Fruit fly (Drosophila melanogaster): ENCODE measurements around the gene CG5989.

The CG5989 gene

dm6 chr3L:8600752-8601433 lies 3.1 kb downstream of the CG5989 start, which contains the start of the genes Nelf-E and RpL14 (continued):
- peak; percentile 96 for TF ChIP-seq eyg (GFP tag; optimal IDR thresholded peaks at IDR 0.05)
- no peak for TF ChIP-seq hth (optimal IDR thresholded peaks at IDR 0.05)
- TF ChIP-seq CG6791 (GFP tag; IDR thresholded peaks at IDR 0.05; ENCODE audit: partially characterized antibody) = no peak
- no peak for TF ChIP-seq Sox100B (GFP tag; optimal IDR thresholded peaks at IDR 0.05)
- TF ChIP-seq onecut (GFP tag; IDR thresholded peaks at IDR 0.05) = peak; percentile 95
- TF ChIP-seq Dfd (GFP tag; optimal IDR thresholded peaks at IDR 0.05) = no peak
- TF ChIP-seq knrl (GFP tag; IDR thresholded peaks at IDR 0.05; ENCODE audit: partially characterized antibody) = peak; percentile 59; the same call in 2 of the 3 replicates
- TF ChIP-seq CG17361 (GFP tag; IDR thresholded peaks at IDR 0.05) = peak; percentile 12; the same call in 1 of the 3 replicates
- TF ChIP-seq CG18619 (GFP tag; optimal IDR thresholded peaks at IDR 0.05) = peak; percentile 96
- 0 out of 2 replicates have a peak, but pooled peaks have one; percentile 57 for TF ChIP-seq CG42726 (GFP tag; IDR thresholded peaks at IDR 0.05; ENCODE audit: partially characterized antibody)
- peak; percentile 98 for TF ChIP-seq Hmr (GFP tag; optimal IDR thresholded peaks at IDR 0.05)
- peak; percentile 93 for TF ChIP-seq slbo (GFP tag; IDR thresholded peaks at IDR 0.05)
- peak; percentile 88 for TF ChIP-seq Nf-YA (GFP tag; IDR thresholded peaks at IDR 0.05)
- TF ChIP-seq CG10147 (GFP tag; optimal IDR thresholded peaks at IDR 0.05) = no peak
- TF ChIP-seq luna (GFP tag; optimal IDR thresholded peaks at IDR 0.05) = peak; percentile 96
- no peak for TF ChIP-seq Gsc (GFP tag; IDR thresholded peaks at IDR 0.05)
- TF ChIP-seq CG11696 (GFP tag; IDR thresholded peaks at IDR 0.05) = peak; percentile 79
- peak; percentile 80 for TF ChIP-seq tap (tag; optimal IDR thresholded peaks at IDR 0.05)
- TF ChIP-seq zf30C (GFP tag; optimal IDR thresholded peaks at IDR 0.05) = peak; percentile 34
- peak; percentile 94 for TF ChIP-seq maf-S (GFP tag; optimal IDR thresholded peaks at IDR 0.05)
- peak; percentile 96 for TF ChIP-seq CG14710 (tag; optimal IDR thresholded peaks at IDR 0.05)
- TF ChIP-seq CG3163 (GFP tag; optimal IDR thresholded peaks at IDR 0.05) = peak; percentile 91
- peak; percentile 97 for TF ChIP-seq CG3847 (GFP tag; IDR thresholded peaks at IDR 0.05)
- peak; percentile 91 for TF ChIP-seq CG7839 (tag; optimal IDR thresholded peaks at IDR 0.05)
- TF ChIP-seq Taf1 (GFP tag; IDR thresholded peaks at IDR 0.05) = peak; percentile 75
- TF ChIP-seq CG6254 (GFP tag; optimal IDR thresholded peaks at IDR 0.05) = peak; percentile 88
- TF ChIP-seq Mrtf (GFP tag; IDR thresholded peaks at IDR 0.05) = peak; percentile 79
- peak; percentile 97 for TF ChIP-seq CG13775 (GFP tag; optimal IDR thresholded peaks at IDR 0.05)
- peak; percentile 90 for TF ChIP-seq Jarid2 (GFP tag; optimal IDR thresholded peaks at IDR 0.05)
- TF ChIP-seq eve (GFP tag; optimal IDR thresholded peaks at IDR 0.05) = no peak
- TF ChIP-seq Hand (GFP tag; optimal IDR thresholded peaks at IDR 0.05) = peak; percentile 89
- TF ChIP-seq CG2712 (tag; optimal IDR thresholded peaks at IDR 0.05) = peak; percentile 92
- peak; percentile 82 to 97 for TF ChIP-seq Hr51 (GFP tag; optimal IDR thresholded peaks at IDR 0.05)
- TF ChIP-seq zen (tag; optimal IDR thresholded peaks at IDR 0.05) = peak; percentile 94
- TF ChIP-seq Lim3 (GFP tag; IDR thresholded peaks at IDR 0.05) = 0 out of 2 replicates have a peak, but pooled peaks have one; percentile 42
- TF ChIP-seq CG6689 (GFP tag; IDR thresholded peaks at IDR 0.05) = peak; percentile 86
- TF ChIP-seq odd (GFP tag; optimal IDR thresholded peaks at IDR 0.05) = peak; percentile 95
- peak; percentile 100 for TF ChIP-seq CG10267 (tag; optimal IDR thresholded peaks at IDR 0.05)
- peak; percentile 80; the same call in 1 of the 2 replicates for TF ChIP-seq toy (GFP tag; IDR thresholded peaks at IDR 0.05)
- TF ChIP-seq H2.0 (GFP tag; IDR thresholded peaks at IDR 0.05) = peak; percentile 88
- TF ChIP-seq Hr3 (GFP tag; optimal IDR thresholded peaks at IDR 0.05) = peak; percentile 85
- peak; percentile 97 for TF ChIP-seq CG9876 (GFP tag; optimal IDR thresholded peaks at IDR 0.05)
- peak; percentile 100 for TF ChIP-seq YL-1 (GFP tag; optimal IDR thresholded peaks at IDR 0.05)
- peak; percentile 95 for TF ChIP-seq emc (GFP tag; optimal IDR thresholded peaks at IDR 0.05)
- peak; percentile 89 for TF ChIP-seq al (GFP tag; IDR thresholded peaks at IDR 0.05)
- peak; percentile 85 for TF ChIP-seq klu (GFP tag; IDR thresholded peaks at IDR 0.05)
- peak; percentile 69 for TF ChIP-seq danr (GFP tag; IDR thresholded peaks at IDR 0.05)
- no peak for TF ChIP-seq CG17568 (GFP tag; optimal IDR thresholded peaks at IDR 0.05)
- peak; percentile 86 for TF ChIP-seq bigmax (GFP tag; optimal IDR thresholded peaks at IDR 0.05)
- TF ChIP-seq Usf (GFP tag; optimal IDR thresholded peaks at IDR 0.05) = peak; percentile 86
